Worm (Caenorhabditis elegans): ENCODE data around the gene C10G8.8.

DNA sequence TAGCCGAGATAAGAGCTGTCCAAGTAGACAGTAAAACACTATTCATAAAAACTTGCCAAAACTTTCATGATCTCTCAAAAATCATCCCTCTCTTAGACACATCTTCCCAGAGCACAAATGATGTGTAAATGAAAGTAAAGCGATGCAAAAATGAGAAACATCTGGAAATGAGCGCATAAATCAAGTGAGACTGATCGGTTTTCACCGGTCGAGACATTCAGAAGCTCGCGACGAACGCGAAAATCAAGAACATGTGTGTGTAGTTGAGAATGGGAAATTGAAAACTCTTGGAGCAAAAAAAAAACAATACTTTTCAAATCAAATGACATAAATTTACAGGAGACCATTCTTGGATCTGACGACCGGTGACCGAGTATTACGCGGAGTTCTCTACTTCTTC, 23.8 kb downstream of the C10G8.8 start:
- no peak for TF ChIP-seq pqm-1 (tag; optimal IDR thresholded peaks at IDR 0.05)
- no peak for TF ChIP-seq pros-1 (tag; optimal IDR thresholded peaks at IDR 0.05)
- no peak for TF ChIP-seq tbx-7 (tag; optimal IDR thresholded peaks at IDR 0.05)
- TF ChIP-seq elt-2 (tag; optimal IDR thresholded peaks at IDR 0.05): no peak
- no peak for TF ChIP-seq dve-1 (tag; optimal IDR thresholded peaks at IDR 0.05)
- TF ChIP-seq che-1 (tag; optimal IDR thresholded peaks at IDR 0.05): no peak
- TF ChIP-seq zip-5 (tag; optimal IDR thresholded peaks at IDR 0.05): no peak
- no peak for TF ChIP-seq ceh-9 (tag; optimal IDR thresholded peaks at IDR 0.05)
- TF ChIP-seq ceh-24 (tag; optimal IDR thresholded peaks at IDR 0.05): no peak
- no peak for TF ChIP-seq ceh-22 (tag; optimal IDR thresholded peaks at IDR 0.05)
- no peak for TF ChIP-seq K02D7.2 (tag; optimal IDR thresholded peaks at IDR 0.05)
- no peak for TF ChIP-seq nfya-1 (tag; optimal IDR thresholded peaks at IDR 0.05)
- no peak for TF ChIP-seq ref-2 (tag; optimal IDR thresholded peaks at IDR 0.05)
- no peak for TF ChIP-seq lim-6 (tag; optimal IDR thresholded peaks at IDR 0.05)

Data from whole organism, late embryonic.